Worm (Caenorhabditis elegans): ENCODE results near the gene srh-18.

DNA sequence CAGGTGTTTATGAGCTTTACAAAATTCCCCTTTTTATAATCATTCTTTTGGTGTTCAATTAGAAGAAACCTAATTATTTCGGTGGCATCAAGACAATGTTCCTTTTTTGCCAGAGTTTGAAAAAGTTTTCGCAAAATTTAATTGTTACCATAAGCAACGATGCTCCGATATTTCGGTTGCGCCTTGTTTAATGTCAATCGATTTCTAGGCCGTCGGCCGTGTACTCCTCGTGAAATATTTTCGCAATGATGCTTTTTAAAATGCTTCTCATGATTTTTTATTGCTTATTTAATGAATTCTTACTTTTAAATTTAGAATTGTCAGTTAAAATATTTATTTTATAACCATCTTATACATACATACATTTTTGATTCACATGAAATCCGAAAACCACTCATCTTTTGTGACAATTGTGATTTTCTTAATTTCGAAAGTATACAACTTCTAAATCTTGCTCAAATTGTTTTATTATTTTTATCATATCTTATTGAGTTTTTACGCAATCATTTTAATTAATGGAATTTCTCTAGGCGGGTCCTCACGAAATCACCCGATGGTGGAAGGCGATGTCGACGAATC, 5.1 kb upstream of the srh-18 start, which contains the start of gene C50B6.3:
- TF ChIP-seq nhr-85 (tag) (peak; percentile 95), mdl-1 (tag; optimal IDR thresholded peaks at IDR 0.05) (peak in 1 of 2 experiments; percentile 58), snpc-4 (tag; optimal IDR thresholded peaks at IDR 0.05) (peak; percentile 66), nhr-84 (tag; optimal IDR thresholded peaks at IDR 0.05) (no peak), rnt-1 (tag; optimal IDR thresholded peaks at IDR 0.05) (peak; percentile 99), nhr-237 (tag; optimal IDR thresholded peaks at IDR 0.05) (peak; percentile 45), nhr-11 (tag; optimal IDR thresholded peaks at IDR 0.05) (no peak), ama-1 (optimal IDR thresholded peaks at IDR 0.05) (no peak), nhr-71 (tag; optimal IDR thresholded peaks at IDR 0.05) (peak; percentile 95), lin-13 (GFP tag; optimal IDR thresholded peaks at IDR 0.05) (peak; percentile 79), ceh-82 (tag; optimal IDR thresholded peaks at IDR 0.05) (peak; percentile 71 to 86 (median 84)), ztf-11 (tag; optimal IDR thresholded peaks at IDR 0.05) (peak in 1 of 2 experiments; percentile 97), nhr-47 (tag; optimal IDR thresholded peaks at IDR 0.05) (peak; percentile 93)
